Fruit fly (Drosophila melanogaster) whole organism, wandering third instar larva: Measurements from ENCODE around the gene meng.

Source experiments
- Sp1 ChIP-seq: fragments of 200-800 bp; sonication (Bioruptor generic); optimal IDR thresholded peaks from 3 replicates; lab custom pipeline; 2019; ENCODE audit warnings: missing biosample characterization, mild to moderate bottlenecking, missing genetic modification characterization, moderate library complexity
- Vsx2 ChIP-seq: fragments of 200-300, 225-300 bp; sonication (Bioruptor generic); optimal IDR thresholded peaks from 2 replicates; lab custom pipeline; 2018; ENCODE audit warnings: missing biosample characterization, missing genetic modification characterization; ENCODE audit not compliant: partially characterized antibody
- fru ChIP-seq: fragments of 200-800 bp; sonication (Bioruptor generic); optimal IDR thresholded peaks from 3 replicates; lab custom pipeline; 2016; ENCODE audit warnings: missing biosample characterization, mild to moderate bottlenecking, missing genetic modification characterization
- h ChIP-seq: fragments of 200-800 bp; sonication (Bioruptor generic); optimal IDR thresholded peaks from 3 replicates; lab custom pipeline; 2016; ENCODE audit warnings: missing biosample characterization, mild to moderate bottlenecking, missing genetic modification characterization

DNA sequence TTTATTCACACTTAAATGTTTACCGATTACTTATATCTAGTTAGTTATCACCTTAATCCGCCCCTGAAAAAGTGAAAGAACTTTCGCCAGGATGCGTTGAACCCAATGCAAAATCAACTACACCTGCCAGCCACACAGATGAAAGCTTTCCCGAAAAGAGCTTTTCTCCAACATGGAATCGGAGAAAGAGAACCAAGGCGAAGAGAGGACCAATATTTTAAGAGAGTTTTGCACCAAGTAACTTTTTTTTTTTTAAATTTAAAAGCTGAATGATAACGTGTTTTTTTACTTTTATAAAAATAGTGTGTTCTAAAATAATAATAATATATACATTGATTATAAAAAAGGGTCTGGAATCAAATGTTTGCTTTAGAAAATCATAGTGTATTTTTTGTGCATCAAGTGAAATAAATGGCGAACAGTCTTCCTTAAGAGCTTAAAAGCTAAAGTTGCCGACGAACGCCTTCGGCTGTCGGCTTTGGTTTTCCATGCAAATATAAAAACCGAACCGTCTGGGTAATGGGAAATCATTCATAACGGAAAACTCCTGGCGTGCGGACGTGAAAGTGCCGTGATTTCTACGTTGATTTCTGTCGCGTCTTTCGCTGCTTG is at the start of gene meng:
- TF ChIP-seq Sp1 (GFP tag; lab: Kevin White, UChicago) (no peak), fru (GFP tag; lab: Kevin White, UChicago) (no peak), h (no peak), Vsx2 (no peak)
